Worm (Caenorhabditis elegans) whole organism, young adult: ENCODE measurements around the gene T12G3.2.

Experiments used
- B0261.1 ChIP-seq: sonication (generic microtip); optimal IDR thresholded peaks from 2 replicates; lab custom pipeline; 2016; ENCODE audit warnings: mild to moderate bottlenecking, missing genetic modification characterization, moderate library complexity, missing compliant biosample characterization
- B0336.3 ChIP-seq: fragments of 200-800 bp; sonication (Bioruptor generic); IDR thresholded peaks from 2 replicates; pipeline ENCODE4 v1.3.6; 2022; ENCODE audit warnings: missing genetic modification characterization, missing compliant biosample characterization
- C17E4.6 ChIP-seq: fragments of 200-800 bp; sonication (Bioruptor generic); IDR thresholded peaks from 2 replicates; pipeline ENCODE4 v1.3.6; 2022; ENCODE audit warnings: missing genetic modification reagents, missing genetic modification characterization, missing compliant biosample characterization
- F23B12.7 ChIP-seq: sonication (generic microtip); optimal IDR thresholded peaks from 2 replicates; lab custom pipeline; 2017; ENCODE audit warnings: missing genetic modification characterization, mild to moderate bottlenecking, missing compliant biosample characterization, antibody characterized with exemption, moderate library complexity; ENCODE audit not compliant: insufficient read depth
- F37B4.10 ChIP-seq: fragments of 200-800 bp; sonication (Bioruptor generic); IDR thresholded peaks from 2 replicates; pipeline ENCODE4 v1.3.6; 2022; ENCODE audit warnings: missing genetic modification characterization, missing compliant biosample characterization
- F39B2.1 ChIP-seq: fragments of 200-800 bp; sonication (Bioruptor generic); IDR thresholded peaks from 2 replicates; pipeline ENCODE4 v1.3.6; 2022; ENCODE audit warnings: missing genetic modification reagents, missing genetic modification characterization, missing compliant biosample characterization
- K11D2.4 ChIP-seq: fragments of 200-800 bp; sonication (Bioruptor generic); IDR thresholded peaks from 2 replicates; pipeline ENCODE4 v1.3.6; 2022; ENCODE audit warnings: missing genetic modification reagents, missing genetic modification characterization, missing compliant biosample characterization
- Y79H2A.3 ChIP-seq: fragments of 200-800 bp; sonication (Bioruptor generic); conservative IDR thresholded peaks from 2 replicates; pipeline ENCODE4 v1.3.6; 2022; ENCODE audit warnings: missing genetic modification reagents, missing genetic modification characterization, missing compliant biosample characterization
- ama-1 ChIP-seq, 3 experiments: fragments of 150-350 bp in 1 of 3; sonication (generic microtip) in 2 of 3; optimal IDR thresholded peaks; 2 replicates each; lab custom pipeline; 2014 to 2018; ENCODE audit warnings: missing biosample characterization in 2 of 3, missing genetic modification characterization in 2 of 3, missing genetic modification reagents in 2 of 3
- aptf-2 ChIP-seq: fragments of 200-800 bp; sonication (Bioruptor generic); conservative IDR thresholded peaks from 2 replicates; pipeline ENCODE4 v1.3.6; 2022; ENCODE audit warnings: missing genetic modification reagents, missing genetic modification characterization, missing compliant biosample characterization
- bed-1 ChIP-seq: fragments of 200-800 bp; sonication (Bioruptor generic); IDR thresholded peaks from 2 replicates; pipeline ENCODE4 v1.3.6; 2022; ENCODE audit warnings: missing genetic modification reagents, missing genetic modification characterization, missing compliant biosample characterization
- bed-2 ChIP-seq: fragments of 200-800 bp; sonication (Bioruptor generic); IDR thresholded peaks from 2 replicates; pipeline ENCODE4 v1.3.6; 2022; ENCODE audit warnings: missing genetic modification reagents, missing genetic modification characterization, missing compliant biosample characterization
- cebp-1 ChIP-seq, 2 experiments: fragments of 200-800 bp in 1 of 2; sonication (Bioruptor generic) in 1 of 2; sonication (generic microtip) in 1 of 2; IDR thresholded peaks in 1 of 2; optimal IDR thresholded peaks in 1 of 2; 2 replicates each; pipeline versions ENCODE4 v1.3.6 to Lab custom; 2017 to 2022; ENCODE audit warnings: missing compliant biosample characterization in 2 of 2, missing genetic modification characterization in 2 of 2, mild to moderate bottlenecking in 1 of 2, missing genetic modification reagents in 1 of 2, moderate library complexity in 1 of 2
- ceh-27 ChIP-seq: fragments of 200-800 bp; sonication (Bioruptor generic); optimal IDR thresholded peaks from 2 replicates; lab custom pipeline; 2018; ENCODE audit warnings: mild to moderate bottlenecking, missing genetic modification characterization, moderate library complexity, missing compliant biosample characterization
- dpl-1 ChIP-seq: fragments of 150-350 bp; optimal IDR thresholded peaks from 2 replicates; lab custom pipeline; 2014; ENCODE audit warnings: missing biosample characterization, missing genetic modification reagents, missing genetic modification characterization
- efl-1 ChIP-seq: fragments of 150-350 bp; optimal IDR thresholded peaks from 2 replicates; lab custom pipeline; 2014; ENCODE audit warnings: missing biosample characterization, missing genetic modification reagents, missing genetic modification characterization
- egrh-3 ChIP-seq: fragments of 200-800 bp; sonication (Bioruptor generic); IDR thresholded peaks from 2 replicates; pipeline ENCODE4 v1.3.6; 2022; ENCODE audit warnings: missing genetic modification reagents, missing genetic modification characterization, missing compliant biosample characterization
- hlh-12 ChIP-seq: sonication (generic microtip); optimal IDR thresholded peaks from 2 replicates; lab custom pipeline; 2016; ENCODE audit warnings: missing genetic modification characterization, missing compliant biosample characterization
- hrde-1 ChIP-seq: sonication (generic microtip); optimal IDR thresholded peaks from 2 replicates; lab custom pipeline; 2016; ENCODE audit warnings: missing genetic modification characterization, mild to moderate bottlenecking, missing compliant biosample characterization, moderate library complexity, missing genotype, missing genetic modification reagents, borderline replicate concordance
- lin-35 ChIP-seq, 3 experiments: fragments of 150-350 bp in 2 of 3; sonication (generic microtip) in 1 of 3; optimal IDR thresholded peaks; 2 replicates each; lab custom pipeline; 2014 to 2018; ENCODE audit warnings: missing biosample characterization in 3 of 3, missing genetic modification characterization in 3 of 3, missing genetic modification reagents in 3 of 3
- lin-54 ChIP-seq: fragments of 200-800 bp; sonication (Bioruptor generic); optimal IDR thresholded peaks from 2 replicates; lab custom pipeline; 2018; ENCODE audit warnings: mild to moderate bottlenecking, missing genetic modification characterization, missing compliant biosample characterization
- lsl-1 ChIP-seq: fragments of 200-800 bp; sonication (Bioruptor generic); optimal IDR thresholded peaks from 2 replicates; lab custom pipeline; 2018; ENCODE audit warnings: mild to moderate bottlenecking, missing genetic modification characterization, moderate library complexity, missing compliant biosample characterization
- madf-3 ChIP-seq: fragments of 200-800 bp; sonication (Bioruptor generic); IDR thresholded peaks from 2 replicates; pipeline ENCODE4 v1.3.6; 2022; ENCODE audit warnings: missing genetic modification reagents, missing genetic modification characterization, missing compliant biosample characterization
- madf-6 ChIP-seq: fragments of 200-800 bp; sonication (Bioruptor generic); IDR thresholded peaks from 2 replicates; pipeline ENCODE4 v1.3.6; 2022; ENCODE audit warnings: missing genetic modification reagents, missing genetic modification characterization, missing compliant biosample characterization
- madf-8 ChIP-seq: fragments of 200-800 bp; sonication (Bioruptor generic); conservative IDR thresholded peaks from 2 replicates; pipeline ENCODE4 v1.3.6; 2022; ENCODE audit warnings: missing genetic modification reagents, missing genetic modification characterization, missing compliant biosample characterization
- mcd-1 ChIP-seq: fragments of 200-800 bp; sonication (Bioruptor generic); IDR thresholded peaks from 2 replicates; pipeline ENCODE4 v1.3.6; 2022; ENCODE audit warnings: missing genetic modification reagents, missing genetic modification characterization, missing compliant biosample characterization
- mel-28 ChIP-seq: sonication (generic microtip); optimal IDR thresholded peaks from 2 replicates; lab custom pipeline; 2016; ENCODE audit warnings: borderline replicate concordance, mild to moderate bottlenecking, missing genetic modification characterization, missing compliant biosample characterization
- nhr-90 ChIP-seq: sonication (generic microtip); optimal IDR thresholded peaks from 2 replicates; lab custom pipeline; 2016; ENCODE audit warnings: missing genotype, mild to moderate bottlenecking, missing genetic modification characterization, missing compliant biosample characterization
- repo-1 ChIP-seq: sonication (generic microtip); optimal IDR thresholded peaks from 2 replicates; lab custom pipeline; 2017; ENCODE audit warnings: mild to moderate bottlenecking, missing genetic modification characterization, missing compliant biosample characterization
- sea-2 ChIP-seq: fragments of 200-800 bp; sonication (Bioruptor generic); IDR thresholded peaks from 2 replicates; pipeline ENCODE4 v1.3.6; 2022; ENCODE audit warnings: missing genetic modification characterization, missing compliant biosample characterization
- snpc-3.4 ChIP-seq: sonication (generic microtip); optimal IDR thresholded peaks from 2 replicates; lab custom pipeline; 2017; ENCODE audit warnings: missing genetic modification characterization, mild to moderate bottlenecking, missing compliant biosample characterization, antibody characterized with exemption, moderate library complexity, missing genotype, missing genetic modification reagents
- zim-3 ChIP-seq: sonication (generic microtip); optimal IDR thresholded peaks from 2 replicates; lab custom pipeline; 2017; ENCODE audit warnings: mild to moderate bottlenecking, missing genetic modification characterization, moderate library complexity, missing compliant biosample characterization
- ztf-3 ChIP-seq: fragments of 200-800 bp; sonication (Bioruptor generic); optimal IDR thresholded peaks from 2 replicates; lab custom pipeline; 2018; ENCODE audit warnings: mild to moderate bottlenecking, missing genetic modification characterization, missing compliant biosample characterization

T12G3.2 gene

DNA sequence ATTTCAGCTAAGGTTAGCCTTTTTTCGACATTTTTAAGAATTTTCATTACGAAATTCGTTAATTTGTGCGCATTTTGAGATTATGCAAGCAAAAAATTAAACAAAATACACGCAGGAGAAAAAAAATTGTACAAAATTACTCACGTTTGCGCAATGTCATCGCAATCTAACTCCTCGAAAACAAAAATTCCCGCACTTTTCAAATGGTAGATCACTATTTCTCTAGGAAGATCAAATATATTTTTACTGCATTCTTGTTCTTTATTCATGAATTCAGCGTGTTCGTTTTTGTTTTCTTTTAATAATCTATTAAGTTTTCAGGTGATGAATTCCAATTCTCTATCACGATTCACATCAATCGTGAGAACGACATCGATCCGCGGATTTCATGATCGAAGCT is 15.8 kb downstream of the T12G3.2 start, which contains the start of the genes T12G3.6 and mrpl-51 (continued):
- TF ChIP-seq snpc-3.4 (tag; lab: Kevin White, UChicago) (no peak), nhr-90 (tag; lab: Kevin White, UChicago) (no peak), bed-1 (GFP tag; lab: Robert Waterston, UW) (no peak), mcd-1 (GFP tag; lab: Robert Waterston, UW) (no peak), hlh-12 (tag; lab: Kevin White, UChicago) (no peak), madf-8 (GFP tag; lab: Robert Waterston, UW) (peak; percentile 36)

DNA sequence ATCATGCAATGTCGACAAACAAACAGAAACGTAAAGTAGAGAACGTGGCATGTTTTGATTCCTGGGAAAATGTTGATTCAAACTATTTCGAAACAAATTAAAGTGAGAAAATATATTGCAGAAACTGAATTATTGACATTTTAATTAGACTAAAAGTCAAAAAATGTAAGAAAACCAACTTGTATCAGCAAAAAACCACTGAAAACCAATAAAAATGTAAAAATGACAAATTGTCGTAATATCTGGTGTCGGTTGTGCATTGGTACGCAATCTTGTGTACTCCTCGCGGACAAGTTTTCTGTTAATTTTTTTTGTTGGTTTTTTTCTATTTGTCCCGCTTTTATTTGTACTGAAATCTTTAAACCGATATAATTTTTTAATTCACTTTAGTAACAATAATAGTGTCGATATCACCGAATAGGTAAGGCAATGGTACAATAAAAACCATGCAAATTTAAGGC is 17.0 kb downstream of the T12G3.2 start, which contains the start of gene T12G3.11:
Gene T12G3.11, minus strand, starts transcription at position 51 of the 461 bp plus-strand sequence.
- TF ChIP-seq dpl-1 (peak; percentile 27), madf-3 (GFP tag; lab: Robert Waterston, UW) (0 out of 2 replicates have a peak, but pooled peaks have one; percentile 61), hrde-1 (tag; lab: Kevin White, UChicago) (no peak), mcd-1 (GFP tag; lab: Robert Waterston, UW) (0 out of 2 replicates have a peak, but pooled peaks have one; percentile 8), lsl-1 (peak; percentile 26), repo-1 (tag; lab: Kevin White, UChicago) (no peak), sea-2 (GFP tag; lab: Robert Waterston, UW) (no peak), B0261.1 (tag; lab: Kevin White, UChicago) (no peak), B0336.3 (GFP tag; lab: Robert Waterston, UW) (peak; percentile 29; the same call in 1 of the 2 replicates), zim-3 (tag; lab: Kevin White, UChicago) (no peak), F37B4.10 (GFP tag; lab: Robert Waterston, UW) (no peak), efl-1 (GFP tag; lab: Kevin White, UChicago) (peak; percentile 28), cebp-1 (GFP tag; IDR thresholded peaks at IDR 0.05; lab: Robert Waterston, UW) (no peak), cebp-1 (tag; optimal IDR thresholded peaks at IDR 0.05; lab: Kevin White, UChicago) (peak; percentile 7), mel-28 (no peak), egrh-3 (GFP tag; lab: Robert Waterston, UW) (no peak), lin-54 (GFP tag; lab: Kevin White, UChicago) (peak; percentile 38), bed-2 (no peak), lin-35 (GFP tag; optimal IDR thresholded peaks at IDR 0.05; lab: Kevin White, UChicago) (peak in 1 of 3 experiments; percentile 32), aptf-2 (no peak), ceh-27 (no peak), C17E4.6 (GFP tag; lab: Robert Waterston, UW) (no peak), ama-1 (optimal IDR thresholded peaks at IDR 0.05; lab: Kevin White, UChicago) (no peak), ama-1 (GFP tag; optimal IDR thresholded peaks at IDR 0.05; lab: Kevin White, UChicago) (no peak), madf-6 (GFP tag; lab: Robert Waterston, UW) (0 out of 2 replicates have a peak, but pooled peaks have one; percentile 57), F23B12.7 (tag; lab: Kevin White, UChicago) (peak; percentile 46)

- TF ChIP-seq mcd-1 (GFP tag; lab: Robert Waterston, UW) (no peak), F39B2.1 (GFP tag; lab: Robert Waterston, UW) (no peak), Y79H2A.3 (no peak), K11D2.4 (GFP tag; lab: Robert Waterston, UW) (no peak), ztf-3 (GFP tag; lab: Kevin White, UChicago) (no peak)
Measured at ce11 chrIV:12029074-12029473, 17.7 kb downstream of the T12G3.2 start, which contains the start of gene tgn-38. Gene tgn-38, minus strand, starts transcription at chrIV:12029174.
